Fruit fly (Drosophila melanogaster): ENCODE measurements around the gene SdhD.

The SdhD gene

DNA sequence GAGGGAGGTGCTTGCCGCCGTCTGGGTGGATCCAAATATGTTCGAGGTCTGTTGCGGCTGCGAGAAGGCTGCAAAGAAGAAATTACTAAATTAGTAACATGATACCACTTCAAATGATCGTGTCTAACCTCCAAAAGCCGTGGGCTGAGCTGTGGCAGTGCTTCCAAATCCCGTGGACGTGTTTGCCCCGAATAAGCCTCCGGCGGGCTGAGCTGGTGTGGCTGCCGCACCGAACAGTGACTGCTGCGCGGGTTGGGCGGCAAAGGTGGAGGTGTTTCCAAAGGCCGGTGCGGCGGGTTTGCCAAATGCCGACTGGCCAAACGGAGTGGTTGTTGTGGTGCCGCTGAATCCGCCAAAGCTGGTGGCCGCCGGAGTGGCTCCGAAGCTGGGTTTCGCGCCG is 20.4 kb upstream of the SdhD start:
- no peak for TF ChIP-seq CG17801 (GFP tag; optimal IDR thresholded peaks at IDR 0.05; ENCODE audit: partially characterized antibody)

DNA sequence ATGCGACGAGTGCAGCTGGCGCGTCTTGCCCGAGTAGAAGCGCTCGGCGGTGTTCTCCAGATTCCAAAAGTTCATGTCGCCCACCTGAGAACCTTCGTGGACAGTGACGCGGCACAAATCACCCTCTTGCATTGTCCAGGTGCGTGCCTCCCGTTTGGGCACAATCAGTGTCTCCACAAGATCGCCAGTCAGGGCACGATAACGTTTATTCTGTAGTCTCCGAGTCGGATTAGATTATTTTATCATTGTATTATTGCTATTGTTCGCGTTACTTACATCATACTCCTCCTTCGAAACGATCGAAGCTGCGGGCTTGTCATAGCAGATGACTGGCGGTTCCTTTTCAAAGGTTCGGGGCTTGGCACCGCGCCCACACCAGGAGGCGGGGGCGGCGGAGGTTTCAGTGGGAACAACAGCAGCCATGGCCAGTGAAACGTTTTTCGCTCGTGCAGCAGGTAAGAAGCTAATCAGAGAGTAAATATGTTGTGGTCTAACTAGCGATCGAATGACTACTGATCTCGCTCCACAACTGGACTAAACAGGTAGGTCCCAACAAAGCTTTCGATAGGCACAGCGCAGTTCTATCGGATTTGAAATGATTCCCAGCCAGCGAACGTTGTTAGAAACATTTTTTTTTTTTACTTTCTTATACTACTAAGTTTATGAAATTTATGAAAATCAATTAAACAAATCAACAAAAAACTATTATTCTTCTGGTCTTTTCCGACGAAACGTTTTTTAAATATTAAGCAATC is 13.4 kb upstream of the SdhD start, which contains the start of gene CG10208:
Gene CG10208 (minus strand): TSS at position 518 of the 755 bp plus-strand sequence.
- no peak for TF ChIP-seq CG17801 (GFP tag; optimal IDR thresholded peaks at IDR 0.05; ENCODE audit: partially characterized antibody)

DNA sequence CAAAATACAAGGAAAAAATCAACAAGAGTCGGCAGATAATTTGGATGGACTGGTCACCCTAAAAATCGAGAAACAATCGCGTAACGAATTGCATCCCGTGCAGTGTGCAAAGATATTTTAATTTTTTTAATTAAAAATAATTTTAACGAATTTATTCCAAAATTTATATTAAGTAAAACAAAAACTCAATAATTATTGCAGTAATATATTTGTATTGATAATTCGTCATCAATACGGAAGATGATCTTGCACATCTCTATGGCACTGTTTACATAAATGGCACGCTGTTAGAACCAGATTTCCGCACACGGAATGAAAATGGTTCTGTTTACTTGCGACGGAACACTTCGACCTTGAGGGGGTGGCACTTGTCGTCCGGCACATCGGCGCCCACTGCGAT is 12.4 kb upstream of the SdhD start, which contains the start of gene tst:
Gene tst (minus strand): TSS at position 52 of the 400 bp plus-strand sequence.
- peak; percentile 94 for TF ChIP-seq CG17801 (GFP tag; optimal IDR thresholded peaks at IDR 0.05; ENCODE audit: partially characterized antibody)

DNA sequence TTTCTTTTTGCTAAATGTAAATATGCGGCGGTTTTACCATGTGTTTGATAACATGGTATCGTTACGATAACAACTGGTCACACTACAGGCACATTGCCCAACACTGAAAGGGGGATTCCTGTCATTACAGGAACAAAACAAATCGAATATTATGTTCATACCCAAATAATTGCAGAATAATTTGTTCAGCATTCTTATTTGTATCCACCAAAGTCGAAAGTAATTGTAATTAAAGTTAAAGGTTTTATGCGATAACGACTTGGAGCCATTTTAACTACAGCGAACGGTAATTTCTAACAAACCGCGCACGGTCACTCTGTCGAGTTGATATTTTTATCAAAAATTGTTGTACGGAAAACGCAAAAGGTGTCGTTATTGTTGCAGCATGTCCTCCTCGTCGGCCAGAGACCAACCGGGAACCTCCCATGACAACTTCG is 7.0 kb upstream of the SdhD start, which contains the start of the genes CG10214 and CG10375:
Gene CG10214 (minus strand): TSS at position 72 of the 437 bp plus-strand sequence.
Gene CG10375 (plus strand): TSS at position 296 of the 437 bp plus-strand sequence.
- peak; percentile 64 for TF ChIP-seq CG17801 (GFP tag; optimal IDR thresholded peaks at IDR 0.05; ENCODE audit: partially characterized antibody)

DNA sequence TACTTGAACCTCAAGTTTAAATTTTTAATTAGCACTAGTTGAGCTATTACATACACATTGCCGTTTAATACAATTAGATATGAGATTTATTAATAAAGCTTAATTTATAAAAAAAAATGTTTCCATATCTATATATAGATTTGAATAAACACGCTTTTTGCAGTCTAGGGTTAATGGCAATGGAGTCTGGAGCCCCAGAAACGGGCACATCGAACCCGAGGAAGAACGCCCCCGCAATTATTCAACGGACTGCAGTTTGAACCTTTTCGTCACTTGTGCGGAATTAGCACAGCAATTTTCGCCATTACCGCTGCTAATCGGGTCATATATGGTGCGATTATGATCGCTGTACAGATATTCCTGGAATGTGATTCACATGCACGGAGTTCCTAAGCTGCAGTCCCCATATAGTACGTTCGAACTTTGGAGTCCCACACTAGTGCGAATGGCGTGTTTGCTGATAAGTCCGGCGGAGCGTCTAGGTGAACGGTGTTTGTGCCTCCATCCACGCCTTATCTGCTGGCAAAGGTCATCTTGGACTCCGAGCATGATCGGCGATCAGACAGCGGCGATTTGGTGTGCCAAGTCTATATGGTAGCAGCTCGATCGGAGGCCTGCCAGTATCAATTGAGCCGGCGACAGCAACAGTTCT is 3.3 kb upstream of the SdhD start, which contains the start of gene Lsd-1:
Gene Lsd-1 (plus strand): TSS at position 236 of the 652 bp plus-strand sequence.
- TF ChIP-seq CG17801 (GFP tag; optimal IDR thresholded peaks at IDR 0.05; ENCODE audit: partially characterized antibody): no peak

DNA sequence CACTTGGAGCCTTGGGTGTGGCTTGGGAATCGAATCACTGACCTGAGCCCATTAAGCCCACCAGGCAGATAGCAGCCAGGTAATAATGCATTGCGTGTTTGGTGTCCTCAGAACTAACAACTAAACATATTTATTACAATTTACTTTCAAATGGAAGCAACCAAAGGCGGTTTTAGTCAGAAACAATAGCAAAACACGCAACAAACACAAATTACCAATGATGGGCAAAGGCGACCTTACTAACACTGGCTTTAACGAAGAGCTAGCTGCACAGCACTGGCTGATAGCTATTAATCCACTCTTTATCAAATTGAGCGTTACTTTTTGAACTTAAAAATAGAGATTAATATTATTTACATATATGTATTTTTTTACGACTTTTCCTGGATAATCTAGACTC is 2.6 kb upstream of the SdhD start, which contains the start of gene udt:
Gene udt (minus strand): TSS at position 249 of the 400 bp plus-strand sequence.
- no peak for TF ChIP-seq CG17801 (GFP tag; optimal IDR thresholded peaks at IDR 0.05; ENCODE audit: partially characterized antibody)

DNA sequence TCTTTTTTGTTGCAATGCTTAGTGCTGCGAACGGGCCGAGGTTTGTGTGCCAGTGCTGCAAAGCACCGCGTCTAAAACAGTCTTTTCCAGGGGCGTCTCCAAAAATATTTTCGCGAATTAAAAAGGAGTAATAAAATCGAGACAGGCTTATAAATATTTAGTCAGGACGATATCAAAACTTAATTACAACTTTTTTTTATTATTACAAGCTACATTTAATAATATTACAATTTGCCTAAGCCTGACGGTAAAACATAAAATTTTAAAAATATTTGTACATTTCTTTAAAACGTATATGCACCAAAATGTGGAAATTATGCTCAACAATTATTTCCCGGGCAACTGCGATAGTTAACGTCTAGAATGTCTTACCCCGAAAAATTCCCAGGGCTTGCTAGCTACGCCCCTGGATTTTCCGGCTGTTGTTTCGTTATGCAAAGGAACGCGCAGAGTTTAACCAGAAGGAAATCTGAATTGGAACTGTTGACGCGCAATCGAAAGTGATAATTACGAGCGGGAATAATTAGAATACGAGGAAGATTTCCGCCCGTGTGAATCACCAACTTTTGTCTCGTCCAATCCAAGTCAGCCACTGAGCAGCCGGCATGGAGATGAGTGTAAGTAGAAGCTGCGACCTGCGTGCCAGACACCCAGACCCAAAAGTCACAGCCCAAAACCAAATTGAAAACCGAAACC is 2.3 kb downstream of the SdhD start, which contains the start of the genes PTPMT1 and Hrd3:
Gene PTPMT1 (plus strand): TSS at position 428 of the 696 bp plus-strand sequence.
Gene Hrd3 (minus strand): TSS at position 646 of the 696 bp plus-strand sequence.
- TF ChIP-seq CG17801 (GFP tag; optimal IDR thresholded peaks at IDR 0.05; ENCODE audit: partially characterized antibody): peak; percentile 95

DNA sequence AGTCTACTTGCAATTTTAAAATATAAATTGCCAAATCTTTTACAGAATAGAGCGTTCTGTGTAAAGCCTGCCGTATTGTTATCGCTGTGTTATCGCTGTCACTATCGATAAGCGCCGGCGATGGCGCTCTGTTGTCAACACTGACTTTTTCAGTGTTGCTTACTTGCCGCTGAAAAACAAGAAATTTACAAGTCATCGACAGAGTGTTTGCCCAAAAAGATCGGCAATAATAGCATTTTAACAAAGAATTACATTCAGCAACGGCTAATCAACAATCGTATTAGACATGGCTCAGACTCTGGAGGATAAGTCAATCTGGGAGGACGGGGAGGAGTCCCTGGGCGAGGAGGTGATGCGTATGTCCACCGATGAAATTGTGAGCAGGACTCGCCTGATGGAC is 7.7 kb downstream of the SdhD start, which contains the start of the genes RanBP3 and Rpt5:
Gene RanBP3 (minus strand): TSS at position 107 of the 400 bp plus-strand sequence.
Gene Rpt5 (plus strand): TSS at position 149 of the 400 bp plus-strand sequence.
- TF ChIP-seq CG17801 (GFP tag; optimal IDR thresholded peaks at IDR 0.05; ENCODE audit: partially characterized antibody): peak; percentile 59

DNA sequence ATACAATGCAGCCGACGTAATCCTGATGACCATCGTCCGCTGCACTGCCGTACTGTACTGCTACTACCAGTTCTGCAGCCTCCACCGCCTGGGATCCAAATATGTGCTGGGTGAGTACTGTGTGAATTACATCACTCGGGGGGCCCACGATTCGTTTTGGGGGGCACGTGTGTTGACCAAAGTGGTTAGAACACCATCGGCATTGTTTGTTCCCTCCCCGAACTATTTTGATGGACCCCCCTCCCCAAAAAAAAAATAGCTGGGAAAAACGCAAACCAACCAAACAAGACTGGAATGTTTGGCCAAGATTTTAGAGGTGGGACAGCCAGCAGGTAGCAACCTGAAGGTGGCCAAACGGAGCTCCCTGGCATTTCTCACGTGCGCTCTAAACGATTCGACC is 13.0 kb downstream of the SdhD start:
- no peak for TF ChIP-seq CG17801 (GFP tag; optimal IDR thresholded peaks at IDR 0.05; ENCODE audit: partially characterized antibody)

DNA sequence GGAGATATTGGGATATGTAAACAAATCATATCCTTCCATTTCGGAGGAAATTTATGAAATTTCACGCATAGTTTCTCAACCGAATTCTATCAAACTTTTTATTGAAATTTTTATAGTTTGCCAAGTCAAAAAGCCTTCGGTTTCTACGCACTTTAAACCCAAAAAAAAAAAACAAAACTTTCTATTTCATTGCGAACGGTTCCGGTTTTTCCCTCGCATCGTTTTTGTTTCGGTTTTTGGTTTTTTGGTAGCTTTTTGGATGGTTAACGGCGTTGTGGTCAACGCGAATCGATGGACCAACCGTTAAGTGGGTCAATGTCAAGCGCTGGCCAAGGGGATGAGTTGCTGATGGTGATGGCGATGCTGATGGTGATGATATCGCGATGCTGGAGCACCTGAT is 19.4 kb downstream of the SdhD start:
- TF ChIP-seq CG17801 (GFP tag; optimal IDR thresholded peaks at IDR 0.05; ENCODE audit: partially characterized antibody): no peak

DNA sequence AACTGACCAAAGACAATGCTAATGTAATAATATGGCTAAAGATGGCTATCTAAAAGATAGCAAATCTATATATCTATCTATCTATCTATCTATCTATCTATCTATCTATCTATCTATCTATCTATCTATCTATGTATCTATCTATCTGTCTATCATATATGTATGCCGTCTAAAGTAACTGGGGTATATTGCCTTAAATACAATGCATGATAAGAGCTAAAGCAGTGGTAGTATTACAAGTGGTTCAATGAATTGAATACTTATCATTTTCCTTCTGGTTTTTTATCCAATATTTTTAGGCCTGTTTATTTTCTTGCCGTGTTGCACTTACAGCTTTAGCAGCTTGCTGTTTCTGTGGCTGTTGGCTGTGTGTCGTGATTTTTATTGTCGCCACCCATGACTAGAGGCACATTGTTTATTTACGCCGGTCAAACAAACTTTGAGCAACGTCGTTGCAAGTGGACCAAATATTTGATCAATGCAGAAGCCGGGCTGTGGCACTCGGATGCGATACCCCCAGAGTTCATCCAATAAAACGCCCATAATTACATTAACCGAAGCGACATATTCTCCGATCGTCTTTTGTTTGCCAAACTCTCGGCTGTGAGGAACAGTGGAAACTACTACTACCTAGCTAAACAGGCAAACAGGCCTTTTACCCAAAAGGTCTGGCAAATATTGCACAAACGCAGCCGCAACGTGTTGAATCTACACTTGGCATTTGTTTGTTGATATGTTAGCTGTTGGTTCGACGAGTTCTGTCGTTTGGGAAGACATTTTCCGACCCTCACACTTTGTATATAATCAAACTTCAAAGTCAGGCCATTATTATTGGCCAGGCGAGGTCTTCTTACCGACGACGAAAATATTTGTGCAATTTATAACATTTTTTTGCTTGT is 22.5 kb downstream of the SdhD start:
- no peak for TF ChIP-seq CG17801 (GFP tag; optimal IDR thresholded peaks at IDR 0.05; ENCODE audit: partially characterized antibody)

DNA sequence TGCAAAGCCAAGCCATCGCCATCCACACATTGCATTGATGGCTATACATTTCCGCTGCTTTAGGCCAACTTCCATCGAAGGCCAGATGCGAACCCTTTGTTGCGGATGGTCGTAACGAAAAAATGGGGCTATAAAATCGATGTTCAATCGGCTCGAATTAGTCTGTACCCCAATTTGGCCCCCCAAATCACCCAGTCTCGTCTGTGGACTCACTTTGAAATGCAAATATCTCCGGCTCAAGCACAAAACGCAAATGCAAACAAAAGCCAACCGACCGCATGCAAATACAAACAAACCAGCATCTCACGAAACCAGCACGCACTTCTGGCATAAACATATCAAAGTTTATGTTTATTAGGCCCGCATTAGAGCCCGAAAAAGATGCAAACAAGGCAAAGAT is 24.0 kb downstream of the SdhD start:
- no peak for TF ChIP-seq CG17801 (GFP tag; optimal IDR thresholded peaks at IDR 0.05; ENCODE audit: partially characterized antibody)

DNA sequence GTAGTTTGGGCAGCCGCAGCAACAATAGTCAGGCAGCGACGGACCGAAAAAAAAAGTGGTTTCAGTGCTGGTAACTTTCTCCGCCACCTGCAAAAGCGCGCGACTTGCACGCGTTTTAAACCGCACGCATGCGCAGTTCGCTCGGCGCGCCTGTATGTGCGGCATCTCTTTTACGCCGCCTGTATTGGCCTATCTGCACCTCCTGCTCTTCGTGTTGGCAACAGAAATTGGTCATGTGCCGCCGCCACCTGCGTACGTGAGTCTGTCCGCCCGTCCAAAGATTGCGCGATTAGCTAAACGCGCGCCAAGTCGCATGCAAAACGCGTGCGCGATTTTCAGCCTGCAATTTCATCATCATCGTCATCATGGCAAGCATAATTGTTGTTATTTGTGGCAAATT is 24.8 kb downstream of the SdhD start:
- TF ChIP-seq CG17801 (GFP tag; optimal IDR thresholded peaks at IDR 0.05; ENCODE audit: partially characterized antibody): no peak
